Worm (Caenorhabditis elegans): Measurements from ENCODE around the gene T09A5.5.

DNA sequence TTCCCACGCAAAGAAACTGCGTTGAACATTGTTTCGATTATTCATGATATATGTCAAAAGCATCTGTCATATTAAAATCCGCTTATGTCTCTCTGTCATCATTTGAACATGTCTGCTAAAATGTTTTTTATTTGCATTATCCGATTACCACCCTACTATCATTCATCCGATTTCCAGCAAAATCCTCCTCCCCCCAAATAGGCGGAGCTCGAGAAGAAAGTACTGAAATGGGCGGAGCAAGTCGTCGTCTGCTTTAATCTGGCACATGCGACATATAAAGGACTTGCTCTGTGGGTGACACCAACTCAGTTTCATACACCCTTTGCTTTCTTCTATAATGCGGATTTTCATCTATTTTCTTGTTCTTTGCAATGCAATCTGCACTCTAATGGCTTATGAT, 21.5 kb downstream of the T09A5.5 start, which contains the start of gene T09A5.14:
- TF ChIP-seq tra-4 (tag; optimal IDR thresholded peaks at IDR 0.05) (no peak), ama-1 (optimal IDR thresholded peaks at IDR 0.05) (no peak), hmg-4 (GFP tag; optimal IDR thresholded peaks at IDR 0.05) (no peak)
